Worm (Caenorhabditis elegans) whole organism, L1 larva: Measurements from ENCODE around the gene F16G10.6.
A peak's percentile ranks its signal among the peaks of the same experiment; 100 is the strongest.

Source experiments
- C04F5.9 ChIP-seq: sonication (generic microtip); optimal IDR thresholded peaks from 2 replicates; lab custom pipeline; 2016; ENCODE audit warnings: missing genetic modification characterization, missing compliant biosample characterization
- C16A3.4 ChIP-seq: fragments of 150-350 bp; optimal IDR thresholded peaks from 2 replicates; lab custom pipeline; 2014; ENCODE audit warnings: missing biosample characterization, missing genetic modification characterization
- C34B4.2 ChIP-seq: sonication (generic microtip); optimal IDR thresholded peaks from 2 replicates; lab custom pipeline; 2017; ENCODE audit warnings: mild to moderate bottlenecking, missing genetic modification characterization, missing compliant biosample characterization
- alr-1 ChIP-seq: fragments of 200-800 bp; sonication (Bioruptor generic); optimal IDR thresholded peaks from 2 replicates; lab custom pipeline; 2018; ENCODE audit warnings: borderline replicate concordance, mild to moderate bottlenecking, missing genetic modification characterization, missing compliant biosample characterization
- aly-2 ChIP-seq: fragments of 150-350 bp; optimal IDR thresholded peaks from 2 replicates; lab custom pipeline; 2014; ENCODE audit warnings: missing biosample characterization, missing genetic modification characterization
- ama-1 ChIP-seq: fragments of 150-350 bp; optimal IDR thresholded peaks from 2 replicates; lab custom pipeline; 2014
- blmp-1 ChIP-seq: fragments of 150-350 bp; optimal IDR thresholded peaks from 2 replicates; lab custom pipeline; 2014; ENCODE audit warnings: missing biosample characterization, missing genetic modification characterization
- ceh-82 ChIP-seq, 3 experiments: fragments of 150-350 bp in 1 of 3; sonication (generic microtip) in 2 of 3; optimal IDR thresholded peaks; 2 replicates each; lab custom pipeline; 2014 to 2017; ENCODE audit warnings: missing biosample characterization in 3 of 3, missing genetic modification characterization in 3 of 3
- dpl-1 ChIP-seq, 3 experiments: fragments of 150-350 bp in 2 of 3; sonication (generic microtip) in 1 of 3; optimal IDR thresholded peaks; 2 replicates each; lab custom pipeline; 2014 to 2017; ENCODE audit warnings: missing biosample characterization in 3 of 3, missing genetic modification characterization in 3 of 3, missing genetic modification reagents in 3 of 3
- efl-1 ChIP-seq, 4 experiments: fragments of 150-350 bp; optimal IDR thresholded peaks in 3 of 4; peaks in 1 of 4; 1 replicate in 1 of 4; 2 replicates in 3 of 4; lab custom pipeline; 2014; ENCODE audit warnings: missing biosample characterization in 2 of 4, missing genetic modification characterization in 2 of 4, missing genetic modification reagents in 2 of 4
- efl-3 ChIP-seq: fragments of 200-800 bp; sonication (Bioruptor generic); optimal IDR thresholded peaks from 2 replicates; lab custom pipeline; 2018; ENCODE audit warnings: mild to moderate bottlenecking, missing genetic modification characterization, missing compliant biosample characterization
- egl-13 ChIP-seq: sonication (generic microtip); optimal IDR thresholded peaks from 2 replicates; lab custom pipeline; 2016; ENCODE audit warnings: missing genotype, missing genetic modification reagents, missing genetic modification characterization, missing compliant biosample characterization
- egl-27 ChIP-seq, 2 experiments: fragments of 150-350 bp in 1 of 2; sonication (generic microtip); optimal IDR thresholded peaks; 3 replicates each; lab custom pipeline; 2017 to 2018; ENCODE audit warnings: missing biosample characterization in 2 of 2, missing genetic modification characterization in 2 of 2, missing genetic modification reagents in 2 of 2
- elt-2 ChIP-seq: sonication (generic microtip); optimal IDR thresholded peaks from 2 replicates; lab custom pipeline; 2016; ENCODE audit warnings: missing genetic modification characterization, mild to moderate bottlenecking, inconsistent platforms, missing compliant biosample characterization, missing genetic modification reagents
- elt-3 ChIP-seq, 6 experiments: fragments of 150-350 bp in 1 of 6; sonication (generic microtip); optimal IDR thresholded peaks; 2 replicates each; lab custom pipeline; 2017 to 2018; ENCODE audit warnings: missing biosample characterization in 6 of 6, missing genetic modification characterization in 6 of 6, inconsistent platforms in 1 of 6
- ets-5 ChIP-seq: fragments of 200-800 bp; sonication (Bioruptor generic); IDR thresholded peaks from 2 replicates; pipeline ENCODE4 v1.3.6; 2022; ENCODE audit warnings: missing genetic modification characterization, missing compliant biosample characterization
- fos-1 ChIP-seq: fragments of 150-350 bp; optimal IDR thresholded peaks from 2 replicates; lab custom pipeline; 2014; ENCODE audit warnings: missing biosample characterization, missing genetic modification characterization
- grh-1 ChIP-seq: fragments of 200-800 bp; sonication (Bioruptor generic); IDR thresholded peaks from 2 replicates; pipeline ENCODE4 v1.3.6; 2022; ENCODE audit warnings: missing genetic modification reagents, missing genetic modification characterization, missing compliant biosample characterization
- hlh-17 ChIP-seq: fragments of 200-800 bp; sonication (Bioruptor generic); optimal IDR thresholded peaks from 2 replicates; lab custom pipeline; 2018; ENCODE audit warnings: missing genetic modification characterization, mild to moderate bottlenecking, missing compliant biosample characterization, moderate library complexity, borderline replicate concordance
- hlh-4 ChIP-seq: sonication (generic microtip); optimal IDR thresholded peaks from 2 replicates; lab custom pipeline; 2016; ENCODE audit warnings: mild to moderate bottlenecking, missing genetic modification characterization, missing compliant biosample characterization
- hpl-2 ChIP-seq: fragments of 150-350 bp; optimal IDR thresholded peaks from 2 replicates; lab custom pipeline; 2014; ENCODE audit warnings: missing biosample characterization, missing genetic modification reagents, missing genetic modification characterization
- irx-1 ChIP-seq: sonication (generic microtip); optimal IDR thresholded peaks from 2 replicates; lab custom pipeline; 2016; ENCODE audit warnings: missing genetic modification characterization, missing compliant biosample characterization
- isw-1 ChIP-seq: fragments of 200-800 bp; sonication (Bioruptor generic); IDR thresholded peaks from 2 replicates; pipeline ENCODE4 v1.3.6; 2022; ENCODE audit warnings: missing genetic modification characterization, missing compliant biosample characterization
- lin-15B ChIP-seq: fragments of 150-350 bp; sonication (generic microtip); optimal IDR thresholded peaks from 3 replicates; lab custom pipeline; 2014; ENCODE audit warnings: missing biosample characterization, missing genetic modification characterization
- lir-3 ChIP-seq: sonication (generic microtip); optimal IDR thresholded peaks from 2 replicates; lab custom pipeline; 2016; ENCODE audit warnings: mild to moderate bottlenecking, missing genetic modification characterization, moderate library complexity, missing compliant biosample characterization; ENCODE audit not compliant: poor library complexity
- mab-9 ChIP-seq: fragments of 200-800 bp; sonication (Bioruptor generic); IDR thresholded peaks from 2 replicates; pipeline ENCODE4 v1.3.6; 2022; ENCODE audit warnings: missing genetic modification reagents, missing genetic modification characterization, missing compliant biosample characterization
- mdl-1 ChIP-seq, 2 experiments: fragments of 150-350 bp; optimal IDR thresholded peaks; 2 replicates each; lab custom pipeline; 2014 to 2017; ENCODE audit warnings: missing biosample characterization in 2 of 2, missing genetic modification characterization in 2 of 2, inconsistent platforms in 1 of 2
- mef-2 ChIP-seq: fragments of 150-350 bp; optimal IDR thresholded peaks from 2 replicates; lab custom pipeline; 2014; ENCODE audit warnings: missing biosample characterization, missing genetic modification characterization
- mep-1 ChIP-seq: fragments of 150-350 bp; optimal IDR thresholded peaks from 2 replicates; lab custom pipeline; 2014; ENCODE audit warnings: missing biosample characterization, missing genetic modification characterization
- nhr-11 ChIP-seq: fragments of 150-350 bp; optimal IDR thresholded peaks from 2 replicates; lab custom pipeline; 2014; ENCODE audit warnings: missing biosample characterization, missing genetic modification characterization
- nhr-20 ChIP-seq: sonication (generic microtip); optimal IDR thresholded peaks from 2 replicates; lab custom pipeline; 2016; ENCODE audit warnings: mild to moderate bottlenecking, missing genetic modification characterization, missing compliant biosample characterization
- nhr-237 ChIP-seq: fragments of 150-350 bp; optimal IDR thresholded peaks from 2 replicates; lab custom pipeline; 2014; ENCODE audit warnings: missing biosample characterization, missing genetic modification characterization
- nhr-76 ChIP-seq: sonication (generic microtip); optimal IDR thresholded peaks from 2 replicates; lab custom pipeline; 2017; ENCODE audit warnings: missing biosample characterization, missing genetic modification characterization
- nhr-84 ChIP-seq: sonication (generic microtip); optimal IDR thresholded peaks from 2 replicates; lab custom pipeline; 2017; ENCODE audit warnings: missing biosample characterization, missing genetic modification characterization
- nhr-85 ChIP-seq: sonication (generic microtip); peaks from one replicate; lab custom pipeline; 2016; ENCODE audit warnings: missing genetic modification characterization, inconsistent platforms, missing compliant biosample characterization
- nhr-90 ChIP-seq: sonication (generic microtip); optimal IDR thresholded peaks from 2 replicates; lab custom pipeline; 2016; ENCODE audit warnings: mild to moderate bottlenecking, missing genetic modification characterization, missing compliant biosample characterization; ENCODE audit not compliant: poor library complexity
- rnt-1 ChIP-seq: sonication (generic microtip); optimal IDR thresholded peaks from 2 replicates; lab custom pipeline; 2016; ENCODE audit warnings: mild to moderate bottlenecking, missing genetic modification characterization, moderate library complexity, missing compliant biosample characterization
- skn-1 ChIP-seq: fragments of 150-350 bp; optimal IDR thresholded peaks from 2 replicates; lab custom pipeline; 2014; ENCODE audit warnings: missing biosample characterization, missing genetic modification characterization
- snu-23 ChIP-seq: sonication (generic microtip); optimal IDR thresholded peaks from 2 replicates; lab custom pipeline; 2016; ENCODE audit warnings: missing genetic modification characterization, missing compliant biosample characterization
- sox-4 ChIP-seq: sonication (generic microtip); optimal IDR thresholded peaks from 2 replicates; lab custom pipeline; 2016; ENCODE audit warnings: missing genetic modification characterization, missing compliant biosample characterization
- sptf-1 ChIP-seq: fragments of 150-350 bp; optimal IDR thresholded peaks from 2 replicates; lab custom pipeline; 2014; ENCODE audit warnings: missing biosample characterization, missing genetic modification characterization
- sup-37 ChIP-seq: fragments of 200-800 bp; sonication (Bioruptor generic); optimal IDR thresholded peaks from 2 replicates; lab custom pipeline; 2018; ENCODE audit warnings: mild to moderate bottlenecking, missing genetic modification characterization, missing compliant biosample characterization
- swsn-7 ChIP-seq: sonication (generic microtip); optimal IDR thresholded peaks from 2 replicates; lab custom pipeline; 2016; ENCODE audit warnings: missing genetic modification characterization, missing compliant biosample characterization
- tbx-2 ChIP-seq: sonication (generic microtip); optimal IDR thresholded peaks from 2 replicates; lab custom pipeline; 2016; ENCODE audit warnings: missing genetic modification characterization, missing compliant biosample characterization
- tlp-1 ChIP-seq: fragments of 150-350 bp; optimal IDR thresholded peaks from 2 replicates; lab custom pipeline; 2014; ENCODE audit warnings: missing biosample characterization, missing genetic modification characterization
- unc-130 ChIP-seq: fragments of 150-350 bp; optimal IDR thresholded peaks from 2 replicates; lab custom pipeline; 2017; ENCODE audit warnings: missing biosample characterization, missing genetic modification characterization, inconsistent platforms
- unc-30 ChIP-seq: sonication (generic microtip); optimal IDR thresholded peaks from 2 replicates; lab custom pipeline; 2017; ENCODE audit warnings: missing biosample characterization, missing genetic modification characterization
- unc-98 ChIP-seq: fragments of 200-800 bp; sonication (Bioruptor generic); IDR thresholded peaks from 2 replicates; pipeline ENCODE4 v1.3.6; 2022; ENCODE audit warnings: missing genetic modification characterization, missing compliant biosample characterization
- vab-15 ChIP-seq: sonication (generic microtip); optimal IDR thresholded peaks from 2 replicates; lab custom pipeline; 2017; ENCODE audit warnings: missing genotype, mild to moderate bottlenecking, missing genetic modification characterization, missing compliant biosample characterization
- zag-1 ChIP-seq: fragments of 150-350 bp; optimal IDR thresholded peaks from 2 replicates; lab custom pipeline; 2014; ENCODE audit warnings: missing biosample characterization, missing genetic modification characterization
- zip-4 ChIP-seq: fragments of 200-800 bp; sonication (Bioruptor generic); optimal IDR thresholded peaks from 2 replicates; lab custom pipeline; 2018; ENCODE audit warnings: mild to moderate bottlenecking, missing genetic modification characterization, moderate library complexity, missing compliant biosample characterization
- ztf-11 ChIP-seq, 2 experiments: sonication (generic microtip); optimal IDR thresholded peaks; 2 replicates each; lab custom pipeline; 2016 to 2017; ENCODE audit warnings: missing genetic modification characterization in 2 of 2, missing biosample characterization in 1 of 2, missing compliant biosample characterization in 1 of 2
- ztf-4 ChIP-seq: fragments of 150-350 bp; optimal IDR thresholded peaks from 2 replicates; lab custom pipeline; 2014; ENCODE audit warnings: missing biosample characterization, missing genetic modification characterization

The F16G10.6 gene

ce11 chrII:2342004-2342479 is 35.6 kb downstream of the F16G10.6 start, which contains the start of gene F43C11.6:
Gene F43C11.6 (plus strand): TSS chrII:2342429.
- no peak for TF ChIP-seq C04F5.9 (tag; lab: Kevin White, UChicago)
- no peak for TF ChIP-seq elt-3 (tag; optimal IDR thresholded peaks at IDR 0.05; lab: Kevin White, UChicago)
- TF ChIP-seq zip-4 (GFP tag; lab: Kevin White, UChicago): no peak
- TF ChIP-seq ets-5 (GFP tag; lab: Robert Waterston, UW): no peak
- no peak; the same call in 1 of the 2 replicates for TF ChIP-seq isw-1 (GFP tag; lab: Robert Waterston, UW)
- TF ChIP-seq C16A3.4 (tag; lab: Kevin White, UChicago): peak; percentile 55
- no peak for TF ChIP-seq irx-1
- peak; percentile 7 for TF ChIP-seq swsn-7
- TF ChIP-seq skn-1 (tag; lab: Kevin White, UChicago): peak; percentile 23
- TF ChIP-seq efl-3 (GFP tag; lab: Kevin White, UChicago): no peak
- TF ChIP-seq unc-130 (tag; lab: Kevin White, UChicago): no peak
- no peak for TF ChIP-seq sox-4 (tag; lab: Kevin White, UChicago)
- no peak for TF ChIP-seq ztf-4 (tag; lab: Kevin White, UChicago)
- no peak for TF ChIP-seq vab-15 (tag; lab: Kevin White, UChicago)
- no peak for TF ChIP-seq fos-1 (tag; lab: Kevin White, UChicago)
- no peak for TF ChIP-seq snu-23 (GFP tag; lab: Kevin White, UChicago)
- no peak for TF ChIP-seq tlp-1 (tag; lab: Kevin White, UChicago)
- TF ChIP-seq sup-37: no peak
- TF ChIP-seq nhr-84: no peak
- TF ChIP-seq hlh-17: no peak
- no peak for TF ChIP-seq nhr-90 (tag; lab: Kevin White, UChicago)
- TF ChIP-seq hpl-2: no peak
- TF ChIP-seq nhr-76 (tag; lab: Kevin White, UChicago): no peak
- no peak for TF ChIP-seq hlh-4 (tag; lab: Kevin White, UChicago)
- no peak for TF ChIP-seq nhr-237
- TF ChIP-seq lir-3 (tag; lab: Kevin White, UChicago): no peak
- TF ChIP-seq aly-2 (tag; lab: Kevin White, UChicago): no peak
- no peak for TF ChIP-seq egl-13 (tag; lab: Kevin White, UChicago)
- TF ChIP-seq lin-15B (tag; lab: Kevin White, UChicago): peak; percentile 27
- no peak for TF ChIP-seq zag-1
- TF ChIP-seq rnt-1: peak; percentile 81
- TF ChIP-seq nhr-85: no peak
- TF ChIP-seq alr-1 (tag; lab: Kevin White, UChicago): no peak
- peak in 1 of 2 experiments; percentile 36 for TF ChIP-seq mdl-1 (tag; optimal IDR thresholded peaks at IDR 0.05; lab: Kevin White, UChicago)
- TF ChIP-seq grh-1 (GFP tag; lab: Robert Waterston, UW): no peak
- TF ChIP-seq sptf-1 (tag; lab: Kevin White, UChicago): no peak
- no peak for TF ChIP-seq unc-98 (GFP tag; lab: Robert Waterston, UW)
- no peak for TF ChIP-seq mef-2 (tag; lab: Kevin White, UChicago)
- TF ChIP-seq nhr-20: peak; percentile 1
- peak in 2 of 3 experiments; percentile 8 to 54 for TF ChIP-seq ceh-82 (tag; optimal IDR thresholded peaks at IDR 0.05; lab: Kevin White, UChicago)
- no peak for TF ChIP-seq nhr-11 (tag; lab: Kevin White, UChicago)
- no peak for TF ChIP-seq mep-1
- no peak for TF ChIP-seq egl-27 (tag; optimal IDR thresholded peaks at IDR 0.05; lab: Kevin White, UChicago)
- TF ChIP-seq mab-9: no peak
- TF ChIP-seq blmp-1 (tag; lab: Kevin White, UChicago): no peak
- TF ChIP-seq tbx-2 (tag; lab: Kevin White, UChicago): no peak
- TF ChIP-seq ama-1 (lab: Kevin White, UChicago): no peak
- no peak for TF ChIP-seq ztf-11 (tag; optimal IDR thresholded peaks at IDR 0.05; lab: Kevin White, UChicago)
- TF ChIP-seq unc-30 (tag; lab: Kevin White, UChicago): no peak
- peak; percentile 55 to 63 for TF ChIP-seq efl-1 (optimal IDR thresholded peaks at IDR 0.05; lab: Kevin White, UChicago)
- TF ChIP-seq efl-1 (GFP tag; optimal IDR thresholded peaks at IDR 0.05 in 1 of 2; lab: Kevin White, UChicago): peak; percentile 58 to 95
- no peak for TF ChIP-seq elt-2 (tag; lab: Kevin White, UChicago)
- TF ChIP-seq dpl-1 (GFP tag; optimal IDR thresholded peaks at IDR 0.05; lab: Kevin White, UChicago): peak; percentile 35 to 76 (median 37)
- TF ChIP-seq C34B4.2 (tag; lab: Kevin White, UChicago): no peak
